Fruit fly (Drosophila melanogaster): ENCODE data around the gene mRpL12.

Gene mRpL12

DNA sequence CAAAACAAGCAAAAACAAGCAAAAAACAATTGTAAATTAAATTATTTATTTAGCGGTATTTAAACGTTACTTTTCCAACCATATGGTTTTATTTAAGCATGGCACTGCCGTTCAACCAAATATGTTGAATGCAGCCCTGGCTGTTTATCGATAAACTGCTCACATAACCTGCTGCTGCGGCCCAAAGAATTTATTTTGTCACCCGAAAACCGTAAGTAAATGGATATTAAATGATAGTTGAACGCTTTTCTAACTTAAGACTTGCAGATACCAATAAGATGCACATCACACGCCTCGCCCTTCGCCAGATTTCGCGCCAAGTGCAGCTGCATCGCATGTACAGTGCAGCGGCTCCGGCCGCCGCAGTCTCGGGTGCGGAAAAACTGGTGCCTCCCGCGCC is at the start of gene mRpL12:
Gene mRpL12 (plus strand): TSS at position 123 of the 400 bp plus-strand sequence.
- no peak for TF ChIP-seq CG17801 (GFP tag; optimal IDR thresholded peaks at IDR 0.05; ENCODE audit: partially characterized antibody)

DNA sequence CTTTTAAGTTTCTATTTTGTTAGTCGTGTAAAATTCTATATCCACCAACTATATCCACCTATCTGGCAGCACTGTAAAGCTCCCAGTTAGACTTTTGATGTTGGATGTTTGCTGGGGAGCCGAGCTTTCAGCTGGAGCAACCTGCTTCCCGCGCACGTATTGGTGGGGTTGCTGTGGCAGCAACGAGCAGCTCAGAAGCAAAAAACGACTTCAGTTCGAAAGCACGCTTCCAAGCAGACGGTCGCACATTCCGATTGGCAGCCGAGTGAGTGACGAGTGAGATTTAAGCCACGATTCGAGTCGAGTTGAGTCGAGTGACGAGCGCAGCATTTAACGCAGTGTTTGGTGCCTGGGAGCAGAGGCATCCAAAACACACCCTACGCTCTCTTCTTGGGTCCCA is 44.3 kb upstream of the mRpL12 start, which contains the start of the genes Tsp66E and mfr:
Gene Tsp66E (plus strand): TSS at position 168 of the 400 bp plus-strand sequence.
Gene mfr (minus strand): TSS at position 340 of the 400 bp plus-strand sequence.
- TF ChIP-seq CG17801 (GFP tag; optimal IDR thresholded peaks at IDR 0.05; ENCODE audit: partially characterized antibody): peak; percentile 23

DNA sequence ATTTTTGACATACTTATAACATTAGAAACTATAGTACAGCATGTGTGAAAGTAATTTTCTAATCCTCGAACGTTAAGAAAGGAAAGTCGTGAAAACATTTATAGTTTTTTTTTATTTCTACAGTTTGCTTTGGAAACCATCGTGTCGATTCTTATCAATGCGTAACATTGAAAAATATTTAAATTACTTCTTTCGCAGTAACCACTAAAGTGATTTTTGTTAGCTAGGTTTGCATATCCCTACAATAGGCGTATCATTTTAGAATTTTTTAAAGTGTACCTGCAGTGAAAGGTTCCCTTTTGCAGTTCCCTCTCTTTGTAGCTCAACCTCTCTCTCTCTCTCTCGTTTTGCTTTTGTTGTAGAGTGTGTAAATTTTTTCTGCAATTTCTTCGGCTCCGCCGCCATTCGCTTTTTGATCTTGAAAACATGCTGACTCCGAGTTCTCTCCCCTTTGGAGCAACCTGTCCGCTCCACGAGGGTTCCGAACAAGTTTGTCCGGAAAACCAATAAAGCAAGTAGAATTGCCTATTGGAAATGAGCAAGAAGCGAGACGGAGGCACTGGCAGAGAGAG is 43.0 kb upstream of the mRpL12 start:
- TF ChIP-seq CG17801 (GFP tag; optimal IDR thresholded peaks at IDR 0.05; ENCODE audit: partially characterized antibody): peak; percentile 53

DNA sequence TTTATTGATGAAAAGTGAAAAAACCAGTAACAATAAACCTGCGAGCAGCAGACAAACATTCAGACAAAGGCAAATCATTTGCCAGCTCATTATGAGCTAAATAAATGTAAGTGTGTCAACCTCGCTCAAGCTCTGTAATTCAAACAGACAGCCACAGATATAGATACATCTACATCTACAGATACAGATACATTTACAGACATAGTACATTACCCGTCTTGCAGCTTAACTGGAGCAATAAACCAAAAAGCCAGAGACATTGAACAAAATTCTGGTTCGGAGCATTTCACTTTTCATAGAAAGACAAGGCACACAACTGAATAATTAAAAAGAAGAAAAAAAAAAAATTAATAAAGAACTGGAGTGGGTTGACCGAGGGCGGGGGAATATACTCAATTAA is 36.9 kb upstream of the mRpL12 start:
- TF ChIP-seq CG17801 (GFP tag; optimal IDR thresholded peaks at IDR 0.05; ENCODE audit: partially characterized antibody): no peak

DNA sequence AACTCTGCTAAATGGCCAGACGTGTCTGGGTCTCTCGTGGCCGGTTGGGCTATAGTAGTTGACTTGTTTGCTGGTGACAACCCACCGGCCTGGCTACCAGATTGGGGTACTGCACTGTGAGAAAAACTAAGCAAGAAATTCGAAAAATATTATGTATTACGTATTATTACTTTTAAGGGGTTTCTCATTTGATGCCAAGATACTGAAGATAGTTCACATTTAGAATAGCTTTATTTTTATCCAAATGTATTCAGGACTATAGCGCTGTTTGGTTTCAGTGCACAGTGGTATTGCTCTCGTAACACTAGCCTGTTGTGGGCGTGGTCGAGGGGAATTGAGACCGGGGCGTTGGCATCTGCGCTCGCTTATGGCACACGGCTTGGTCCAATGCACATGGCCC is 35.9 kb upstream of the mRpL12 start:
- TF ChIP-seq CG17801 (GFP tag; optimal IDR thresholded peaks at IDR 0.05; ENCODE audit: partially characterized antibody): no peak

DNA sequence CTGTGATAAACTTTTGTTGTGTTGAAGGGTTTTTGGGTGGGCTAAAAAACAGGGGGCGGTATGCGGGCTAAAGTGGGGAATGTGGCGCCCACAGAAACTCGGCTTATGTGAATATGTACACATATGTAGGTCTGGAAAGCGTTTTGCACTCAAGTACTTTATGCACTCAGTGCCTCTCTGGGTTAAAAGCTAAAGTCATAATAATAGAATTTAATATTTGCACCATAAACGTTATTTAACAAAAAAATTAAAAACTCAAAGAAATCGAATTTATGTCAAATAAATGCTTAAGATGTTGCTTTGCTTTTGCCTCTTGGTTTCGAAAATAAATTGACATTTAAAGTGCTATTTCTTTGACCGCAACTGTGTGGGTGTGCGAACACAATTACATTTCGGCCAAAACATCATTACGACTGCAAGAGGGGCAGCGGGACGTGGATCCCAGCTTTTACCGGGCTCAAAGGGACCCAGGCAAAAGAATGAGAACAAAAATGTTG is 32.1 kb upstream of the mRpL12 start:
- no peak for TF ChIP-seq CG17801 (GFP tag; optimal IDR thresholded peaks at IDR 0.05; ENCODE audit: partially characterized antibody)

DNA sequence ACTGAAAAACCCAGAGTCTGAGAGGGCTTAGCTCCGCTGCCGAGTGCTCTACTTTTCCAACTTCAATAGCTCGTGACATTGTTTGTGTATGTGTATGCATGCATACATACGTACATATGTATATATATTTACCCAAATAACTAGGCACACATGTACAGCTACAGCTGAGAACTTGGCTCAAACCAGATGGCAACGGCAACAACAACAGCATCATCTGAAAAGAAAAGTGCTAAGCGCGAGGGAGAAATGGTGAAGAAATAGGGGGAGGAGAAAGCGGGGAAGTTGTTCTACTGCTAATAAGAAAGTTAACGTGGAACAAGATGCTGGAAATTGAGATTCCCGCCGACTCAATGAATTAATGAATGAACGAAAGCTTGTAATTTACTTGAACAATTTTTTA is 31.6 kb upstream of the mRpL12 start:
- TF ChIP-seq CG17801 (GFP tag; optimal IDR thresholded peaks at IDR 0.05; ENCODE audit: partially characterized antibody): no peak

DNA sequence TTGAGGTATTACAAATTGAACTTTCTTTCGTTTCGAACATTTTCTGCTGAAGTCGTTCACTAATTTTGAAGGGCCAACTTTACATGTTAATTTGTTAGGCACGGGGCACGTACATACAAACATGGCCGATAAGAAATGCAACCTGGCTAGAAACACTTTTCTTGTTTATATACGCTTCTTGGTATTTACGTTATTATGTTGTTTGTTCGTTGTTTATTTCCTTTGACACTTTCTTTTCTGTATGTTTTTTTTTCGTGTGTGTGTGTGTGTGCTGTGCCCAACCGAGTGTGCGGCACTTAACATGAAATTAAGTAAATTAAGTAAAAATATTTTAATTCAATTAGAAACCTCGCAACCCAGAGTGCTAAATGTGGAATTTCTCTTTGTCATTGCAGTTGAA is 30.9 kb upstream of the mRpL12 start:
- no peak for TF ChIP-seq CG17801 (GFP tag; optimal IDR thresholded peaks at IDR 0.05; ENCODE audit: partially characterized antibody)

DNA sequence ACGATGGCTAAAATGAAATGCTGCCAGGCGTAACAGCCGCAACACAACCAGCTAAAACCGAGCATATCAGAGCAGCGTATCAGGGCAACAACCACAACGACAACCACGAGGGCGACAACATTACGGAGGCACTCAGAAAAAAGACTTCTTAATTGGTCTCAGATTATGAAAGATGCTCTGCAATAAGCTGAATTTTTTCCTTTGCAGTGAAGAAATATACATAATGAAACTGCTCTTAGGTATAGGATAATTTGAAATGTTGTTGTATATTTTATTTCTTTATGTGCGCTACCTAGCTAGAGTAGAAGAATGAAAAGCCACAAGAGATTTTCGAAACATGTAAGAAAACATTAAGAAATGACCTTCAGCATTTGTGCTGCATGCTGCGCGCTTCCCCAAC is 27.1 kb upstream of the mRpL12 start:
- no peak for TF ChIP-seq CG17801 (GFP tag; optimal IDR thresholded peaks at IDR 0.05; ENCODE audit: partially characterized antibody)

DNA sequence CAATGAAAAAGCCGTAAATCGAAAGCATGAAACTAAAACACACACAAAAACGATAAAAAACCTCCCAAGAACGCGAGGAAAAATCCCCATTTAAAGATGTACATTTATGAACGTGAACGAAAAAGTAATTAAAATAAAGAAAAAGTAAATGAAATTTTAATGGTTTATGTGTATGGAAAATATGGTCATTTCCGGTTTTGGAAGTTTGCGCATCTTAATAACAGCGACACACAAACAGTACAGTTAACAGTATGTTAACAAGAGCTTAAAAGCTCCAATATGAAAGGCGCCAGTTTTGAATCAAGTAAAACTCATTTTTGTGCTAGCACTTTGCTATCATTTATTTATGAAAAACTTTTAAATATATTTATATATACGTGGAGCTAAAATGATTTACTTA is 24.7 kb upstream of the mRpL12 start:
- TF ChIP-seq CG17801 (GFP tag; optimal IDR thresholded peaks at IDR 0.05; ENCODE audit: partially characterized antibody): peak; percentile 49

DNA sequence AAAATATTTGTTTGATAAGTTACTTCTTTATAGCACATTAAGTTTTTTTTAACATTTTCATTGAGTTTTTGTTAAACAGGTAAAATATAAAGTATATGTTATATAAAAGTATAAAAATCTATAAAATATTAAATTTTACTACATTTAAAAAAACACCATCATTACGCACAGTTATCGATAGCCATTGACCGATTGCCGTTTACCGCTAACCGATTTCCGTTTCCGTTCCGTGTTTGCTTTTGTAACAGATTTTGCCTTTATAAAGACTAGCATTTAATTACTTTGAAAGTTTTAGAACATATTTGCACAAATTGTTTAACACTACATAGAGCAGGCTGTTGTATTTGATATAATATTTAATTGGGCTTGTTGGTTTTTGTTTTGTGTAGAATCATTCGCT is 16.9 kb upstream of the mRpL12 start:
- TF ChIP-seq CG17801 (GFP tag; optimal IDR thresholded peaks at IDR 0.05; ENCODE audit: partially characterized antibody): no peak

DNA sequence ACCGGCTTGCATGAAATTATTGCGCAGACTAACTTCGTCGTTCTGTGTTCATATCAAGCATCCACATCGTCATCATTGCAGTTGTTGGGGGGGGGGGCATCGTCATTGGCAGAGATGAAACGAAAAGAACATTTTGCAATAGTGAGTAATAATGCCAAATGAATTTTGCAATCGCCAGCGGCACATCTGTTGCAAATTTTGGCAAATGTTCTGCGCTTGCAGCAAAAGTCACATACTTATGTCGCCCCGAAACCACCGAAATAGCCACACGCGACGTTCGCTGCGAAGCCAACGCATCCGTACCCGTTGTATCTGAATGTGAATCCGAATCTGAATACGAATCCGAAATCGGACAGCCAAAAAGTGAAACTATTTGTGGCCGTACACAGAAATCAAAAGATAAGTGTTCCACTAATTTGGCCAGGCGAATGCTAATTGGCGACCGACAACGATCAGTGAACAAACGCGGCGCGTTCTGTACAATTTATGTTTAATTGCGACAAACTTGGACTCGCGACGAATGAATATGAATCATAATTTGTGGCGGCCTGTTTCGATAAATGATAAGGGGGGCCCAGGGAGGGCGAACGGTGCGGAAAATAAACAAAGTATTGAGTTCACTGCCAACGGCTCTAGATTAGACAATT is 8.6 kb upstream of the mRpL12 start:
- no peak for TF ChIP-seq CG17801 (GFP tag; optimal IDR thresholded peaks at IDR 0.05; ENCODE audit: partially characterized antibody)

DNA sequence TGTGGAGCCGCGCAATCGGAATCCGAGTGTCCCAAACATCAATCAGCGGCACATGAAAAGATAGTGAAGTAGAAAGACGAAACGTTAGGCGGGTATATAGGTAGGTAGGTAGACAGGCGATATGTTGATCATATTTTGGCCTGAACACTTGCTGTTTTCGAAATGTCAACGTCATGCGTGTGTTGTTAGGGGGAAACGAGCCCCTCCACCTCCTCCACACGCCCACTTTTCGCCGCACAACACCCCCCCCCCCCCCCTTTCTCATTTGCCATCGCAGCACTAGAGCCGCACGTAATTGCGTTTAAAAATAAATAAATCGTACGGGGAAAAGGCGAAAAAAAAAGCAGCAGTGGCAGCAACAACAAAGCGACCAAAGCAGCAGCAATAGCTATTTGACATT is 6.8 kb upstream of the mRpL12 start:
- no peak for TF ChIP-seq CG17801 (GFP tag; optimal IDR thresholded peaks at IDR 0.05; ENCODE audit: partially characterized antibody)

DNA sequence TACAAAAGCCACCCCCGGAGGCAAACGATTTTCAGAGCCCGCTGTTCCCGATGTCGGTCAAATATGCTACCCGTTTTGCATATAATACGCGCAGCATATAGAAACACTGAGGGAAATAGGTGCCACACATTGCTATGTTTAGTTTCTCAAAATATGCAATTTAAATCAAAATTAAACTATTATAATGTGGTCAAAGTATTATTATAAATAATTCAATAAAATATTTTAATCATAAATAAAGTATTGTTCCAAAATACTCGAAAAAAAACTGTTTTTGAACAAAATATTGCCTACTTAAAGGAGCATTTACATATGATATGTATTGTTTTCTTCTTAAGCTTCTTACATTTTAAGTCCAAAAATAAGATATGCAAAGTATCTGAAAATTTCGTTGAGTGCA is 5.6 kb upstream of the mRpL12 start:
- no peak for TF ChIP-seq CG17801 (GFP tag; optimal IDR thresholded peaks at IDR 0.05; ENCODE audit: partially characterized antibody)

DNA sequence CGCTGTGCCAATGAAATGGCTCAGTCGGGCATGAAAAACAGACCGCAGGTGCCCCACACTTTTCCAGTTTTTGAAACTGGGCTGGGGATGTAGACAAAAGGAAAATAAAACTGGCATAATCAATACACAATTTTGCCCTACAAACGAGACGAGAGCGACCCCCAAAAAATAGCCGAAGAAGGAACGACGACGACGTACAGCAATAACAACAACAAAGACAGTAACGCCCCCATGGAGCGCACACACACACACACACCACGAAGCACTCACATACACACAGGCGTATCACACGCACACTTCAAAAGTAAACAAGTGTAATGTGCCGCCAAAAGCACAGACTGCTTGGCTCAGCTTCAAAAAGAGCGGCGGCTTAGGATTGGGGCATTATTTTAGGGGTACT is 5.1 kb upstream of the mRpL12 start:
- TF ChIP-seq CG17801 (GFP tag; optimal IDR thresholded peaks at IDR 0.05; ENCODE audit: partially characterized antibody): no peak

DNA sequence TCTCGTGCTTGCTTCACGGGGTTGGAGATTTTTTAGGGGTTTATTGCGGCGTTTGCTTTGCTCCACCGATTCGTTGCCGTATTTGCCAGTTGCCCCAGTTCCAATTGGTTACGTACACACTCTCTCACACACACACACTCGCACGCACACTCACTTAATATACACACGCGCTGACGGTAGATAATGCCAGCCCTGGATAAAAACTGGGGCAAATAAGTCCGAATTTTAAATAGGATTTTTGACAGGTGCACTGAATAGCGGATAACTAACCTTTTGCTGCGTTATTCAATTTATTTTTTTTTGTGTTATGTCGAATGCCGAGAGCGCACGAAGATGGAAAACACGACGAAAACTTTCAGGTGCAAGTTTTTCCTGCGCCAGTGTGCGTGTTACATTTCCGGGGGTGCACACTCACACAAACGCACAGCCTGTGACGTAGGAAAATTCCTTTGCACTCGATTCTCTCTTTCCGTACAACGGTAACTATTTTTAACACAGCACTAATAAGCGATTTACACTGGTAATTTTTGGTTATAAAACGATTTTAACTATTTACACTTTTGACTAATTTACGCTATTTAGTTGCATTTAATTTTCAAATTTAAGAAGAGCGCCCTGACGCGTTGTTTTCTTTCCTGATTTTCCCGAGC is 3.9 kb upstream of the mRpL12 start:
- no peak for TF ChIP-seq CG17801 (GFP tag; optimal IDR thresholded peaks at IDR 0.05; ENCODE audit: partially characterized antibody)
